Worm (Caenorhabditis elegans): ENCODE data around the gene Y45G12B.2.

Gene Y45G12B.2

DNA sequence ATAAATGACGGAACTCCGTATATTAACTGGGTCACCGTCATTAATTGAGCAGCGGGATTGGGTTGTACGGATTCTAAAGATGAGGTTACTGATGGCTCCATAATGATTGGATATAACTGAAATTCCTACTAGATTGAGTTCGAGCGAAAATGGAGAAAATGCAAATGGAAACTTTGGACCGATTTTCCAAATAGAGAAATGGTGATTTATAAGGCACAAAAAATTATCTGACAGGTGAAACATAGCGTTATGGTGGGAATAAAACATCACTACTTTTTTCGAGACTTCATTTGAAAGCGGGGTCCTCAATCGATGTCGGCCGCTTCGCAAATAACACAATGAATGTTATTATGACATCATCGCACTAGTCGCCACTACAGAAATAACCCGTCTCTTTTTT, 28.0 kb downstream of the Y45G12B.2 start, which contains the start of gene srg-60:
Gene srg-60 (minus strand): TSS at position 101 of the 400 bp plus-strand sequence.
- TF ChIP-seq ceh-36 (tag; optimal IDR thresholded peaks at IDR 0.05) (no peak), flt-1 (GFP tag; IDR thresholded peaks at IDR 0.05) (no peak), hmg-4 (GFP tag; optimal IDR thresholded peaks at IDR 0.05) (no peak), B0310.2 (tag; optimal IDR thresholded peaks at IDR 0.05) (no peak), ets-7 (tag; optimal IDR thresholded peaks at IDR 0.05) (no peak)

DNA sequence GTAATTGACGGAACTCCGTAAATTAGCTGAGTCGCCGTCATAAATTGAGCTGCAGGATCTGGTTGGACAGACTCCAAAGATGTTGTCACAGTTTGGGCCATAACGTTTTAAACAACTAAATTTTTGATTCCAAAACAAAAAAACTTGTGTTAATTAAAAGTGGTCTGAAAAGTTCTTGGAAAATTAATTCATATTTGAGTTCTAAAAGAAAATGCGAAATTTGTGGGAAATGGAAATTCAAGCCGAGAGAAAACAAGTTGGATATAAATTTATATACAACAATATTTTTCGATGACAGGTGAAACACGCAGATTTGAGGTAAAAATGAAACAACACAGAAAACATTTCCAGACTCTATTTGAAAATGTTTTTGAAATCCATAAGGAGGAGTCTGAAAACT, 30.7 kb downstream of the Y45G12B.2 start, which contains the start of gene srg-59:
Gene srg-59 (minus strand): TSS at position 101 of the 400 bp plus-strand sequence.
- TF ChIP-seq ceh-36 (tag; optimal IDR thresholded peaks at IDR 0.05) (no peak), pes-1 (GFP tag; IDR thresholded peaks at IDR 0.05) (no peak), tbx-11 (GFP tag; IDR thresholded peaks at IDR 0.05) (no peak), sea-1 (GFP tag; conservative IDR thresholded peaks at IDR 0.05) (no peak), hmbx-1 (tag; optimal IDR thresholded peaks at IDR 0.05) (no peak), ets-7 (tag; optimal IDR thresholded peaks at IDR 0.05) (no peak), ceh-13 (GFP tag; optimal IDR thresholded peaks at IDR 0.05) (no peak), flt-1 (GFP tag; IDR thresholded peaks at IDR 0.05) (no peak)

DNA sequence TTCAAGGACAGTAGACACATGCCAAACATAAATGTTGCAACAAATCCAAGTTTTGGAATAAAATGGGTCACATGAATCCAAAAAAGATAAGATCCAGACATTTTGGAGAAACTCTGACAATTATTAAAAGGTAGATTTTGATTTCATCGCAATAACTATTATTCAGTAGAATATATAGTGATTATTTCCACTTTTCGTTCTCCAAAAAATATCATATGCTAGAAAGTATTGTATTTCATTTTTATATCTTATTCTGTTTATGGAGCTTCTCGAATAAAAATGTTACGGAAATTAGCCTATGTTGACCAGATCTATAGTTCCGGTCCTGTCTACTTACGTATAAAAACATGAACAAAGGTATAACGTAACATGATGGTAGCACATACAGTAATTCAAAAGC, 32.5 kb downstream of the Y45G12B.2 start, which contains the start of gene str-13:
Gene str-13 (minus strand): TSS at position 101 of the 400 bp plus-strand sequence.
- no peak for TF ChIP-seq pes-1 (GFP tag; IDR thresholded peaks at IDR 0.05)
- no peak for TF ChIP-seq ama-1 (optimal IDR thresholded peaks at IDR 0.05)
- no peak for TF ChIP-seq hnd-1 (tag; optimal IDR thresholded peaks at IDR 0.05)
- no peak for TF ChIP-seq ceh-36 (tag; optimal IDR thresholded peaks at IDR 0.05)
- TF ChIP-seq F13C5.2 (tag; optimal IDR thresholded peaks at IDR 0.05) = no peak
- TF ChIP-seq ceh-13 (GFP tag; optimal IDR thresholded peaks at IDR 0.05) = no peak
- TF ChIP-seq flt-1 (GFP tag; IDR thresholded peaks at IDR 0.05) = no peak
- no peak for TF ChIP-seq ets-7 (tag; optimal IDR thresholded peaks at IDR 0.05)
- no peak for TF ChIP-seq hmbx-1 (tag; optimal IDR thresholded peaks at IDR 0.05)
- no peak for TF ChIP-seq tra-4 (tag; optimal IDR thresholded peaks at IDR 0.05)
- no peak for TF ChIP-seq scrt-1 (GFP tag; IDR thresholded peaks at IDR 0.05)
- no peak for TF ChIP-seq aly-1 (tag; optimal IDR thresholded peaks at IDR 0.05)
- no peak for TF ChIP-seq sea-1 (GFP tag; conservative IDR thresholded peaks at IDR 0.05)

DNA sequence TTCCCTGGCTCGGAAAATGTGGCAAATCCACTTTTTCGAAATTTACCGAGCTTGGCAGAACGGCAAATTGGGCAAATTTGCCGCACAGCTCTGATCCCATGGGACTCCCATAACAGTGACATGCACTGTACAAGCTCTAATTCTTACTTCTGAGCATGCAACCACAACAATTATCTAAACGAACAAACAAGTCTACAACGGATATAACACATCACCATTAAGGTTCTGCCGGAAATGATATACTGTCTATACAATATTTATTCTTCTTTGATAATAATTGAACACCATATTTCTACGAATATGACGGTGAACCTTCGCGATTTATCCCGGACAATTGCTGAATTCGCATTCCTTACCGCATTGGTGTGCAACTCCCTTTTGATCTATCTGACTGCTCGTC, 33.7 kb downstream of the Y45G12B.2 start, which contains the start of gene str-33:
Gene str-33 (plus strand): TSS at position 301 of the 400 bp plus-strand sequence.
- TF ChIP-seq tbx-11 (GFP tag; IDR thresholded peaks at IDR 0.05) (no peak), tra-4 (tag; optimal IDR thresholded peaks at IDR 0.05) (no peak), aly-1 (tag; optimal IDR thresholded peaks at IDR 0.05) (no peak), ama-1 (optimal IDR thresholded peaks at IDR 0.05) (no peak), ceh-13 (GFP tag; optimal IDR thresholded peaks at IDR 0.05) (no peak)

DNA sequence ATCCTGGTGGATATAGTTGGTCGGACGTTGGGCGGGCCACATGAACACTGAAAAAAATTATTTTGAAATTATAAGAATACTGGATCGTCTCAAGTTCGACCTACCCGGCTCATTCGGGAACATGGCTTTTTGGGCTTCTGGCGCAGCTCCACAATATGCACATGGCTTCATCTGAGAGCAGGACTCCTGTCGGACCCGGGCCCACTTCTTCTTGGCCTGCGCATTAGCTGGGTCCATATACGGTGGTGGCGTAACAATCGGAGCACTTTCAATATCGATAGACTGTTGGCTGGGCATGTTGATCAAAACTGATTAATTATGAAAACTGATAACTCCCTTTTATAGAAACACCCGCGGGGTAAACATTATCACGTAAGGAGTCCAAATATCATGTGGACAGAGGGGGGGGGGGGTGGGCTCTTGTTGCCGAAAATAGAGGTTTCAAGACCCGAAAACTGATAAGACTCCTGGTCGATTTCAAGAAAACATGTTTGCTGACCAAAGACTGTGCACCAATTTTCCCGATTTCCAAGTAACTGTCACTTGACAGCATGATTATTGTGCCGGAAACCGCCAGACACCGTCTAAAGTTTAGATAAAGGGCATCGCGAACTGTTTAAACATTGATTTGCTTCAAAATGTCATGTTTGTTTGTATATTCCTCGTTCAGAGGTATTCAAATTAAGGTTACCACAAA, 36.4 kb downstream of the Y45G12B.2 start, which contains the start of gene dod-3:
Gene dod-3 (minus strand): TSS at position 315 of the 697 bp plus-strand sequence.
- TF ChIP-seq ama-1 (optimal IDR thresholded peaks at IDR 0.05) (no peak), hnd-1 (tag; optimal IDR thresholded peaks at IDR 0.05) (no peak), hmbx-1 (tag; optimal IDR thresholded peaks at IDR 0.05) (no peak), ceh-36 (tag; optimal IDR thresholded peaks at IDR 0.05) (no peak), ets-7 (tag; optimal IDR thresholded peaks at IDR 0.05) (no peak), F13C5.2 (tag; optimal IDR thresholded peaks at IDR 0.05) (no peak), aly-1 (tag; optimal IDR thresholded peaks at IDR 0.05) (no peak), pes-1 (GFP tag; IDR thresholded peaks at IDR 0.05) (no peak), ceh-13 (GFP tag; optimal IDR thresholded peaks at IDR 0.05) (no peak), B0310.2 (tag; optimal IDR thresholded peaks at IDR 0.05) (no peak), sea-1 (GFP tag; conservative IDR thresholded peaks at IDR 0.05) (no peak), tra-4 (tag; optimal IDR thresholded peaks at IDR 0.05) (no peak), tbx-37 (GFP tag; conservative IDR thresholded peaks at IDR 0.05) (no peak), hmg-4 (GFP tag; optimal IDR thresholded peaks at IDR 0.05) (no peak)

DNA sequence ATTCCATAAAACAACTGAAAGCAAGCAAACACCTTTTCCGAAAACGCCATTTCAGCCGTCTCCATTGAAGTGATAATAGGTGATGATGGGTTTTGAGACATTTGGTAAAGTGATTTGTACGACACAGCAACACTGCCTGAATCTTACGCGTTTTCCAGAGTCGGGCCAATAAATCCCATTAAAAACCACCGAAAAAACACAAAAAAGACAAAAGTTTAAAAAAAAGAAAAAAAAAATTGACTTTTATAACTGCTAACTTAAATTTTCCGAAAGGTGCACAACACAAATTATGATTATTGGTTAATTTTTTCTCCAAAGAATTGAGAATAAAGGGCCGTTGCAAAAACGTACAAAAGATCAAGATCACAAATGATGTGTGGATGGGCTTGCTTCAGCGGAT, 39.8 kb downstream of the Y45G12B.2 start, which contains the start of gene srg-57:
Gene srg-57 (minus strand): TSS at position 101 of the 400 bp plus-strand sequence.
- TF ChIP-seq ceh-13 (GFP tag; optimal IDR thresholded peaks at IDR 0.05) (no peak), ceh-36 (tag; optimal IDR thresholded peaks at IDR 0.05) (no peak), hmg-4 (GFP tag; optimal IDR thresholded peaks at IDR 0.05) (no peak), tbx-11 (GFP tag; IDR thresholded peaks at IDR 0.05) (no peak), aly-1 (tag; optimal IDR thresholded peaks at IDR 0.05) (no peak), tra-4 (tag; optimal IDR thresholded peaks at IDR 0.05) (no peak), flt-1 (GFP tag; IDR thresholded peaks at IDR 0.05) (no peak), pes-1 (GFP tag; IDR thresholded peaks at IDR 0.05) (no peak), hnd-1 (tag; optimal IDR thresholded peaks at IDR 0.05) (no peak)

DNA sequence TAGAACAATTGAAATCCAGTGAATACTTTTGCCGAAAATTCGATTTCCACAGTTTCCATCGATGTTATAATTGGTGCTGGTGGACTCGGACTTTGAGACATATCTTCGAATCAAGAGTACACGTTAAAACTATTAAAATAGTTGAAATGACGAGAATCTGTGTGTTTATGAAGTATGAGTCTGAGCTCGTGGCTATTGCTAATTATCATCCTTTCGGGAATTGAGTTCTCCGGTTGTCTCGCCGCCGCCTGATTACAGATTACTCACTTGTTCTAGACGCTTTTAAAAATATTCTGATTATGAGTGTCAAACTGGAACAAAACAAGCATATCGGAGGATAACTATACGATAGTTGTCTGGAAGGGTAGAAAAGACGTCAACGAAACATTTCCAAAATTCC, 43.6 kb downstream of the Y45G12B.2 start, which contains the start of gene srg-56:
Gene srg-56 (minus strand): TSS at position 101 of the 400 bp plus-strand sequence.
- TF ChIP-seq tra-4 (tag; optimal IDR thresholded peaks at IDR 0.05) (no peak), scrt-1 (GFP tag; IDR thresholded peaks at IDR 0.05) (no peak)

DNA sequence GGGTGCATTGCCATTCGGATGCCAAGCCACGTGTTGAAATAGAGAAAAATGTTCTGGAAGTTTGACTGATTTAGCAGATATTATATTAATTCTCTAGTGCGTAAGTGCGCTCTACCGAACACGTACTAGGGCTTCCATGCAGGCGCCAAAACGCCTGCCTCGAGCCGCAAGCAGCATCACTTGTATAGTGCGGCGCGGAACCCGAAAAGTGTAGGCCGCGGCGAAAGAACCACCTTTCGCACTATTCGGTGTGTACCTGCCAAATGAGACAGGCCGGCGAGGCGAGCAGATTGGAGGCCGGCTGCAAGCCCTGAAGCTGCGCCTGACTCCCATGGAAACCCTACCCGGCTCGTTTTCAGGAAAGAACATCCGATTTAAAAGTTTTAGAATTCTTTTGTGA, 45.0 kb downstream of the Y45G12B.2 start:
- no peak for TF ChIP-seq sea-1 (GFP tag; conservative IDR thresholded peaks at IDR 0.05)
- TF ChIP-seq hmbx-1 (tag; optimal IDR thresholded peaks at IDR 0.05) = no peak
- TF ChIP-seq ets-7 (tag; optimal IDR thresholded peaks at IDR 0.05) = no peak
